Worm (Caenorhabditis elegans): ENCODE measurements around the gene hsp-75.
A peak's percentile ranks its signal among the peaks of the same experiment; 100 is the strongest.
"Not testable (repeated sequence)": the region's sequence is repeated elsewhere in the genome, so short reads cannot be mapped to it uniquely, and the experiment has no call there.

hsp-75 gene

ce11 chrIII:7237877-7238276 is 11.4 kb upstream of the hsp-75 start:
- TF ChIP-seq efl-1 (optimal IDR thresholded peaks at IDR 0.05): peak in 1 of 2 experiments; percentile 24
- TF ChIP-seq efl-1 (GFP tag; optimal IDR thresholded peaks at IDR 0.05 in 1 of 2): not testable (repeated sequence)

- TF ChIP-seq jun-1 (tag; optimal IDR thresholded peaks at IDR 0.05): peak; percentile 17
- TF ChIP-seq nhr-85 (tag): peak; percentile 68
- peak; percentile 39 for TF ChIP-seq lin-15B (tag; optimal IDR thresholded peaks at IDR 0.05)
- TF ChIP-seq skn-1 (tag; optimal IDR thresholded peaks at IDR 0.05): peak; percentile 57
- no peak for TF ChIP-seq ceh-88 (GFP tag; IDR thresholded peaks at IDR 0.05)
- no peak for TF ChIP-seq aha-1 (tag; optimal IDR thresholded peaks at IDR 0.05)
- TF ChIP-seq nhr-237 (tag; optimal IDR thresholded peaks at IDR 0.05): no peak
- TF ChIP-seq lin-13 (GFP tag; optimal IDR thresholded peaks at IDR 0.05): peak; percentile 41
- TF ChIP-seq isw-1 (GFP tag; IDR thresholded peaks at IDR 0.05): peak; percentile 37
- TF ChIP-seq rnt-1 (tag; optimal IDR thresholded peaks at IDR 0.05): peak; percentile 77
- no peak for TF ChIP-seq nhr-77 (tag; optimal IDR thresholded peaks at IDR 0.05)
- no peak for TF ChIP-seq fos-1 (tag; optimal IDR thresholded peaks at IDR 0.05)
- TF ChIP-seq nhr-71 (tag; optimal IDR thresholded peaks at IDR 0.05): peak; percentile 82
- peak; percentile 18 for TF ChIP-seq fkh-8 (tag; optimal IDR thresholded peaks at IDR 0.05)
- peak; percentile 38 for TF ChIP-seq lir-3 (tag; optimal IDR thresholded peaks at IDR 0.05; ENCODE audit: poor library complexity)
- TF ChIP-seq lin-39 (tag; optimal IDR thresholded peaks at IDR 0.05): peak; percentile 43
- TF ChIP-seq ces-1 (GFP tag; optimal IDR thresholded peaks at IDR 0.05): no peak
- TF ChIP-seq efl-1 (optimal IDR thresholded peaks at IDR 0.05): peak; percentile 65 to 81
- peak; percentile 73 to 96 for TF ChIP-seq efl-1 (GFP tag; optimal IDR thresholded peaks at IDR 0.05 in 1 of 2)
- peak; percentile 90 for TF ChIP-seq unc-130 (tag; optimal IDR thresholded peaks at IDR 0.05)
- TF ChIP-seq hpl-2 (GFP tag; optimal IDR thresholded peaks at IDR 0.05): peak; percentile 57
- TF ChIP-seq elt-2 (tag; optimal IDR thresholded peaks at IDR 0.05): peak; percentile 35
- peak; percentile 67 for TF ChIP-seq blmp-1 (tag; optimal IDR thresholded peaks at IDR 0.05)
- peak; percentile 79 for TF ChIP-seq C16A3.4 (tag; optimal IDR thresholded peaks at IDR 0.05)
- peak; percentile 78 for TF ChIP-seq dsc-1 (tag; optimal IDR thresholded peaks at IDR 0.05)
- TF ChIP-seq nhr-19 (GFP tag; conservative IDR thresholded peaks at IDR 0.05): peak; percentile 84
- peak; percentile 39 for TF ChIP-seq C04F5.9 (tag; optimal IDR thresholded peaks at IDR 0.05)
- peak; percentile 76 for TF ChIP-seq nhr-47 (tag; optimal IDR thresholded peaks at IDR 0.05)
- TF ChIP-seq mdl-1 (tag; optimal IDR thresholded peaks at IDR 0.05): peak in 1 of 2 experiments; percentile 57
- TF ChIP-seq nhr-20 (tag; optimal IDR thresholded peaks at IDR 0.05): peak; percentile 81
- peak in 1 of 2 experiments; percentile 39 for TF ChIP-seq ztf-11 (tag; optimal IDR thresholded peaks at IDR 0.05)
- TF ChIP-seq vab-15 (tag; optimal IDR thresholded peaks at IDR 0.05): no peak
- TF ChIP-seq pax-3 (tag; optimal IDR thresholded peaks at IDR 0.05): no peak
- no peak for TF ChIP-seq unc-62 (GFP tag; optimal IDR thresholded peaks at IDR 0.05)
- peak; percentile 77 to 80 for TF ChIP-seq lin-35 (GFP tag; optimal IDR thresholded peaks at IDR 0.05)
- TF ChIP-seq hlh-17 (GFP tag; optimal IDR thresholded peaks at IDR 0.05; ENCODE audit: borderline replicate concordance): no peak
- TF ChIP-seq ceh-82 (tag; optimal IDR thresholded peaks at IDR 0.05): peak in 2 of 3 experiments; percentile 47 to 77
- TF ChIP-seq swsn-7 (tag; optimal IDR thresholded peaks at IDR 0.05): peak; percentile 78
- peak; percentile 78 for TF ChIP-seq nhr-90 (tag; optimal IDR thresholded peaks at IDR 0.05; ENCODE audit: poor library complexity)
- no peak for TF ChIP-seq mab-9 (GFP tag; IDR thresholded peaks at IDR 0.05)
- TF ChIP-seq snu-23 (GFP tag; optimal IDR thresholded peaks at IDR 0.05): peak; percentile 85
- TF ChIP-seq pqm-1 (tag; optimal IDR thresholded peaks at IDR 0.05): no peak
- TF ChIP-seq egl-13 (tag; optimal IDR thresholded peaks at IDR 0.05): peak; percentile 18
- TF ChIP-seq zip-4 (GFP tag; optimal IDR thresholded peaks at IDR 0.05): peak; percentile 35
- TF ChIP-seq hlh-4 (tag; optimal IDR thresholded peaks at IDR 0.05): no peak
- TF ChIP-seq mep-1 (tag; optimal IDR thresholded peaks at IDR 0.05): peak; percentile 95
- TF ChIP-seq unc-86 (tag; optimal IDR thresholded peaks at IDR 0.05): peak; percentile 56
- TF ChIP-seq dpl-1 (GFP tag; optimal IDR thresholded peaks at IDR 0.05): peak; percentile 60 to 79 (median 79)
- peak; percentile 34 for TF ChIP-seq irx-1 (tag; optimal IDR thresholded peaks at IDR 0.05)
- TF ChIP-seq xbp-1 (tag; optimal IDR thresholded peaks at IDR 0.05): peak; percentile 74
- no peak for TF ChIP-seq nhr-12 (tag; optimal IDR thresholded peaks at IDR 0.05)
Measured at ce11 chrIII:7234148-7234547, 7.6 kb upstream of the hsp-75 start, which contains the start of gene ndus-8. TSS of gene ndus-8 (minus strand) at chrIII:7234202.

Data from whole organism, L1 larva.